Worm (Caenorhabditis elegans): ENCODE data around the gene nlp-2.

- TF ChIP-seq lin-39 (tag; optimal IDR thresholded peaks at IDR 0.05) = no peak
- no peak for TF ChIP-seq blmp-1 (tag; optimal IDR thresholded peaks at IDR 0.05; ENCODE audit: insufficient read depth)
- no peak for TF ChIP-seq nhr-11 (tag; optimal IDR thresholded peaks at IDR 0.05)
- no peak for TF ChIP-seq nhr-77 (tag; optimal IDR thresholded peaks at IDR 0.05)
- TF ChIP-seq ceh-16 (tag; optimal IDR thresholded peaks at IDR 0.05) = no peak
- no peak for TF ChIP-seq snpc-4 (tag; optimal IDR thresholded peaks at IDR 0.05)
- no peak for TF ChIP-seq lin-13 (GFP tag; optimal IDR thresholded peaks at IDR 0.05)
- TF ChIP-seq aly-2 (tag; optimal IDR thresholded peaks at IDR 0.05) = no peak
- TF ChIP-seq unc-55 (GFP tag; optimal IDR thresholded peaks at IDR 0.05) = no peak
- no peak for TF ChIP-seq lsy-2 (tag; optimal IDR thresholded peaks at IDR 0.05)
Measured at ce11 chrX:2294198-2294800, 50.3 kb downstream of the nlp-2 start, which contains the start of gene T10H10.2.

Measured in whole organism, L2 larva.